Worm (Caenorhabditis elegans) whole organism, mixed stage, embryonic: ENCODE measurements around the gene nhr-4.
"Not testable (repeated sequence)": the region's sequence is repeated elsewhere in the genome, so short reads cannot be mapped to it uniquely, and the experiment has no call there.

Experiments
- M03D4.4 ChIP-seq: sonication (generic microtip); optimal IDR thresholded peaks from 2 replicates; lab custom pipeline; 2017; ENCODE audit warnings: mild to moderate bottlenecking, missing genetic modification characterization, missing compliant biosample characterization
- bed-3 ChIP-seq: fragments of 200-800 bp; sonication (Bioruptor generic); optimal IDR thresholded peaks from 3 replicates; lab custom pipeline; 2018; ENCODE audit warnings: mild to moderate bottlenecking, missing genetic modification characterization, moderate library complexity, missing compliant biosample characterization
- blmp-1 ChIP-seq: fragments of 150-350 bp; optimal IDR thresholded peaks from 2 replicates; lab custom pipeline; 2014; ENCODE audit warnings: missing biosample characterization, missing genetic modification characterization
- ceh-43 ChIP-seq: fragments of 200-800 bp; sonication (Bioruptor generic); optimal IDR thresholded peaks from 2 replicates; lab custom pipeline; 2018; ENCODE audit warnings: mild to moderate bottlenecking, missing genetic modification characterization, moderate library complexity, missing compliant biosample characterization
- ceh-83 ChIP-seq: fragments of 200-800 bp; sonication (Bioruptor generic); optimal IDR thresholded peaks from 2 replicates; lab custom pipeline; 2018; ENCODE audit warnings: mild to moderate bottlenecking, missing genetic modification characterization, missing compliant biosample characterization
- elt-1 ChIP-seq: sonication (generic microtip); optimal IDR thresholded peaks from 2 replicates; lab custom pipeline; 2017; ENCODE audit warnings: missing genetic modification characterization, mild to moderate bottlenecking, missing compliant biosample characterization, antibody characterized with exemption, moderate library complexity, borderline replicate concordance; ENCODE audit not compliant: insufficient read depth
- elt-3 ChIP-seq: fragments of 150-350 bp; optimal IDR thresholded peaks from 2 replicates; lab custom pipeline; 2014; ENCODE audit warnings: missing biosample characterization, missing genetic modification characterization
- flh-1 ChIP-seq: fragments of 200-800 bp; sonication (Bioruptor generic); optimal IDR thresholded peaks from 2 replicates; lab custom pipeline; 2018; ENCODE audit warnings: mild to moderate bottlenecking, missing genetic modification characterization, moderate library complexity, missing compliant biosample characterization
- ham-2 ChIP-seq: fragments of 200-800 bp; sonication (Bioruptor generic); optimal IDR thresholded peaks from 2 replicates; lab custom pipeline; 2018; ENCODE audit warnings: mild to moderate bottlenecking, missing genetic modification characterization, missing compliant biosample characterization
- hlh-1 ChIP-seq: fragments of 150-350 bp; optimal IDR thresholded peaks from 2 replicates; lab custom pipeline; 2014; ENCODE audit warnings: missing biosample characterization, missing genetic modification reagents, missing genetic modification characterization
- lin-32 ChIP-seq: fragments of 200-800 bp; sonication (Bioruptor generic); optimal IDR thresholded peaks from 2 replicates; lab custom pipeline; 2018; ENCODE audit warnings: mild to moderate bottlenecking, missing genetic modification characterization, missing compliant biosample characterization
- lsy-2 ChIP-seq: fragments of 150-350 bp; optimal IDR thresholded peaks from 2 replicates; lab custom pipeline; 2014; ENCODE audit warnings: missing biosample characterization, missing genetic modification characterization
- mls-2 ChIP-seq: sonication (generic microtip); optimal IDR thresholded peaks from 2 replicates; lab custom pipeline; 2016; ENCODE audit warnings: mild to moderate bottlenecking, missing genetic modification characterization, moderate library complexity, missing compliant biosample characterization
- nhr-237 ChIP-seq: fragments of 150-350 bp; optimal IDR thresholded peaks from 2 replicates; lab custom pipeline; 2014; ENCODE audit warnings: missing biosample characterization, missing genetic modification characterization
- nhr-28 ChIP-seq: fragments of 150-350 bp; optimal IDR thresholded peaks from 2 replicates; lab custom pipeline; 2014; ENCODE audit warnings: missing biosample characterization, missing genetic modification characterization
- nhr-76 ChIP-seq: sonication (generic microtip); optimal IDR thresholded peaks from 2 replicates; lab custom pipeline; 2017; ENCODE audit warnings: missing biosample characterization, missing genetic modification characterization
- pha-4 ChIP-seq: fragments of 150-350 bp; optimal IDR thresholded peaks from 2 replicates; lab custom pipeline; 2018; ENCODE audit warnings: missing biosample characterization, missing genetic modification reagents, missing genetic modification characterization
- sem-2 ChIP-seq: fragments of 200-800 bp; sonication (Bioruptor generic); optimal IDR thresholded peaks from 2 replicates; lab custom pipeline; 2018; ENCODE audit warnings: mild to moderate bottlenecking, missing genetic modification characterization, missing compliant biosample characterization
- snpc-4 ChIP-seq: fragments of 150-350 bp; optimal IDR thresholded peaks from 2 replicates; lab custom pipeline; 2014; ENCODE audit warnings: missing biosample characterization, missing genetic modification characterization
- sptf-1 ChIP-seq: sonication (generic microtip); optimal IDR thresholded peaks from 2 replicates; lab custom pipeline; 2017; ENCODE audit warnings: mild to moderate bottlenecking, missing genetic modification characterization, moderate library complexity, missing compliant biosample characterization
- tbx-8 ChIP-seq: fragments of 200-800 bp; sonication (Bioruptor generic); optimal IDR thresholded peaks from 2 replicates; lab custom pipeline; 2018; ENCODE audit warnings: mild to moderate bottlenecking, missing genetic modification characterization, moderate library complexity, missing compliant biosample characterization
- unc-62 ChIP-seq: fragments of 150-350 bp; optimal IDR thresholded peaks from 2 replicates; lab custom pipeline; 2014; ENCODE audit warnings: missing biosample characterization, missing genetic modification reagents, missing genetic modification characterization
- zip-8 ChIP-seq: fragments of 150-350 bp; optimal IDR thresholded peaks from 2 replicates; lab custom pipeline; 2014; ENCODE audit warnings: missing biosample characterization, missing genetic modification characterization
- ztf-11 ChIP-seq: fragments of 150-350 bp; optimal IDR thresholded peaks from 2 replicates; lab custom pipeline; 2014; ENCODE audit warnings: missing biosample characterization, missing genetic modification characterization

Gene nhr-4

ce11 chrIV:9878893-9879379, at the start of gene nhr-4:
nhr-4 (plus strand) TSS chrIV:9879329.
- no peak for TF ChIP-seq sem-2
- no peak for TF ChIP-seq ceh-83 (GFP tag; lab: Kevin White, UChicago)
- TF ChIP-seq pha-4 (tag; lab: Kevin White, UChicago) = no peak
- TF ChIP-seq bed-3 (GFP tag; lab: Kevin White, UChicago) = no peak
- no peak for TF ChIP-seq tbx-8 (GFP tag; lab: Kevin White, UChicago)

DNA sequence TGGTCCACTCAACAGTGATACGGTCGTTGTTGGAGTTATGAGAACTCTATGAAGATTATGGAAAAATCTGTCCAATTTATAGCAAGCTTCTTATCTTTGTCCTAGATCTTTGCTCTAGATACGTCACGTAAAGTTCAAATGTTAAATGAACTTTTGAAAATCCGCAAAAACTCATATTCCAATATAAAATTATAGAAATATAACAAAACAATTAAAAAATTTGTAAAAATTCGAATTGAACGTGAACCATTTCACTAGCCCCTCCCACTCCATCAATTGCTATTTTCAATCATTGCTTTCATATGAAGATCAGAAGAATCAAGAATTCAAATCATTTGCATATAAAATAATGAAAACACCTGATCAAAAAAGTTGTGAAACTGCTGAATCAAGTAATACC, 46.5 kb upstream of the nhr-4 start, which contains the start of gene kin-21:
Gene kin-21, plus strand, starts transcription at position 301 of the 400 bp plus-strand sequence.
- no peak for TF ChIP-seq ceh-83 (GFP tag; lab: Kevin White, UChicago)

DNA sequence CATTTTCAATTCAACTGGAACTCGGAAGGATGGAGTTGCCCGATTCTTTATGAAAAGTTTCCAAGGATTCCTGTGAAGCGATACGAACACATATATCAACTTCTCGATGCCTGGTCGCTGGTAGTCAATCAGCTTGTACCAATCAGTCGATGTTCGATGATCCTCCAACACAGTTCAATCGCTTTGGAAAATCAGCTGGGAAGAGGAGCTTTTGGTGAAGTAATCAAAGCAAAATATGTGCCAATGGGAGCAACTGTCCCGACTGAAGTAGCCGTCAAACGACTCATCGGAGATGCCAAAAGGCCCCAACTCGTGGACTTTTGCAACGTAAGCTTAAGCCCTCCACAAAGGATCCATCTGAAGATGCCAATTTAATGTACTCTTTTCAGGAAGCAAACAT, 45.8 kb upstream of the nhr-4 start:
- TF ChIP-seq ceh-43 (no peak), bed-3 (GFP tag; lab: Kevin White, UChicago) (no peak), unc-62 (GFP tag; lab: Kevin White, UChicago) (no peak)

ce11 chrIV:9836317-9836716, 42.8 kb upstream of the nhr-4 start, which contains the start of gene msp-81:
msp-81 (minus strand) TSS chrIV:9836417.
- TF ChIP-seq ztf-11 (tag; lab: Kevin White, UChicago) (no peak), lsy-2 (tag; lab: Kevin White, UChicago) (no peak), pha-4 (tag; lab: Kevin White, UChicago) (no peak), snpc-4 (tag; lab: Kevin White, UChicago) (no peak)

DNA sequence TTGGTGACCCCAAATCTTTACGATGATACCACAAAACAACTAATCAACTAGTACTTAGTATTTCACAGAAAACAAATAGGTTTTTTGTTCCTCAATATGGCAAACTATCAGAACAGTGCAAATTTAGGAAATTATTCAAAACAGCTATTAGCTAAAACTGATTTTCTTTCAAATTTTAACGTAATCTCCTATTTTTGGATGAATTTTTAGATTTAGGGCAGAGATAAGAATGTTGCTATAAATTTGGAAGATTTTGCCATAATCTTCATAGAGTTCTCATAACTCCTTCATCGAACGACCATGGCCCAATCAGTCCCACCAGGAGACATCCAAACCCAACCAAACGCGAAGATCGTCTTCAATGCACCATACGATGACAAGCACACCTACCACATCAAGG, 41.8 kb upstream of the nhr-4 start, which contains the start of gene msp-10:
Gene msp-10, plus strand, starts transcription at position 301 of the 400 bp plus-strand sequence.
- TF ChIP-seq ceh-43, elt-3, nhr-76: not testable (repeated sequence)

ce11 chrIV:9840984-9841590, 38.0 kb upstream of the nhr-4 start, which contains the start of the genes kin-24 and msp-56:
kin-24 (minus strand) TSS chrIV:9841084.
msp-56 (plus strand) TSS chrIV:9841540.
- TF ChIP-seq snpc-4 (tag; lab: Kevin White, UChicago) (no peak), blmp-1 (tag; lab: Kevin White, UChicago) (no peak), unc-62 (GFP tag; lab: Kevin White, UChicago) (no peak), lin-32 (GFP tag; lab: Kevin White, UChicago) (no peak), tbx-8 (GFP tag; lab: Kevin White, UChicago) (no peak), sptf-1 (no peak), zip-8 (tag; lab: Kevin White, UChicago) (no peak), nhr-237 (no peak)

- no peak for TF ChIP-seq mls-2 (tag; lab: Kevin White, UChicago)
- no peak for TF ChIP-seq hlh-1 (tag; lab: Kevin White, UChicago)
- TF ChIP-seq lin-32 (GFP tag; lab: Kevin White, UChicago) = no peak
- no peak for TF ChIP-seq unc-62 (GFP tag; lab: Kevin White, UChicago)
- no peak for TF ChIP-seq snpc-4 (tag; lab: Kevin White, UChicago)
- no peak for TF ChIP-seq sptf-1
- TF ChIP-seq ceh-43 = no peak
- TF ChIP-seq zip-8 (tag; lab: Kevin White, UChicago) = no peak
- TF ChIP-seq nhr-28 = no peak
- TF ChIP-seq bed-3 (GFP tag; lab: Kevin White, UChicago) = no peak
- no peak for TF ChIP-seq M03D4.4 (tag; lab: Kevin White, UChicago)
- no peak for TF ChIP-seq lsy-2 (tag; lab: Kevin White, UChicago)
- TF ChIP-seq ham-2 (GFP tag; lab: Kevin White, UChicago) = no peak
- no peak for TF ChIP-seq flh-1 (GFP tag; lab: Kevin White, UChicago)
- TF ChIP-seq elt-1 (tag; lab: Kevin White, UChicago) = no peak
- no peak for TF ChIP-seq sem-2
- TF ChIP-seq ceh-83 (GFP tag; lab: Kevin White, UChicago) = no peak
Observed at ce11 chrIV:9842071-9842470, 37.1 kb upstream of the nhr-4 start, which contains the start of gene K07F5.17. K07F5.17 (plus strand) TSS chrIV:9842371.
